Worm (Caenorhabditis elegans) whole organism, mixed stage, embryonic: ENCODE data around the gene srx-9.

Experiments
- M03D4.4 ChIP-seq: sonication (generic microtip); optimal IDR thresholded peaks from 2 replicates; lab custom pipeline; 2017; ENCODE audit warnings: mild to moderate bottlenecking, missing genetic modification characterization, missing compliant biosample characterization
- bed-3 ChIP-seq: fragments of 200-800 bp; sonication (Bioruptor generic); optimal IDR thresholded peaks from 3 replicates; lab custom pipeline; 2018; ENCODE audit warnings: mild to moderate bottlenecking, missing genetic modification characterization, moderate library complexity, missing compliant biosample characterization
- blmp-1 ChIP-seq: fragments of 150-350 bp; optimal IDR thresholded peaks from 2 replicates; lab custom pipeline; 2014; ENCODE audit warnings: missing biosample characterization, missing genetic modification characterization
- ceh-39 ChIP-seq: fragments of 150-350 bp; optimal IDR thresholded peaks from 2 replicates; lab custom pipeline; 2014; ENCODE audit warnings: missing biosample characterization, missing genetic modification characterization
- ceh-43 ChIP-seq: fragments of 200-800 bp; sonication (Bioruptor generic); optimal IDR thresholded peaks from 2 replicates; lab custom pipeline; 2018; ENCODE audit warnings: mild to moderate bottlenecking, missing genetic modification characterization, moderate library complexity, missing compliant biosample characterization
- ceh-83 ChIP-seq: fragments of 200-800 bp; sonication (Bioruptor generic); optimal IDR thresholded peaks from 2 replicates; lab custom pipeline; 2018; ENCODE audit warnings: mild to moderate bottlenecking, missing genetic modification characterization, missing compliant biosample characterization
- ces-1 ChIP-seq: fragments of 150-350 bp; optimal IDR thresholded peaks from 2 replicates; lab custom pipeline; 2014; ENCODE audit warnings: missing biosample characterization, missing genetic modification reagents, missing genetic modification characterization
- drap-1 ChIP-seq: fragments of 200-800 bp; sonication (Bioruptor generic); optimal IDR thresholded peaks from 3 replicates; lab custom pipeline; 2018; ENCODE audit warnings: mild to moderate bottlenecking, missing genetic modification characterization, missing compliant biosample characterization
- elt-1 ChIP-seq: sonication (generic microtip); optimal IDR thresholded peaks from 2 replicates; lab custom pipeline; 2017; ENCODE audit warnings: missing genetic modification characterization, mild to moderate bottlenecking, missing compliant biosample characterization, antibody characterized with exemption, moderate library complexity, borderline replicate concordance; ENCODE audit not compliant: insufficient read depth
- flh-1 ChIP-seq: fragments of 200-800 bp; sonication (Bioruptor generic); optimal IDR thresholded peaks from 2 replicates; lab custom pipeline; 2018; ENCODE audit warnings: mild to moderate bottlenecking, missing genetic modification characterization, moderate library complexity, missing compliant biosample characterization
- ham-2 ChIP-seq: fragments of 200-800 bp; sonication (Bioruptor generic); optimal IDR thresholded peaks from 2 replicates; lab custom pipeline; 2018; ENCODE audit warnings: mild to moderate bottlenecking, missing genetic modification characterization, missing compliant biosample characterization
- hlh-1 ChIP-seq: fragments of 150-350 bp; optimal IDR thresholded peaks from 2 replicates; lab custom pipeline; 2014; ENCODE audit warnings: missing biosample characterization, missing genetic modification reagents, missing genetic modification characterization
- lin-13 ChIP-seq: fragments of 150-350 bp; optimal IDR thresholded peaks from 2 replicates; lab custom pipeline; 2014; ENCODE audit warnings: missing biosample characterization, missing genetic modification characterization
- lin-32 ChIP-seq: fragments of 200-800 bp; sonication (Bioruptor generic); optimal IDR thresholded peaks from 2 replicates; lab custom pipeline; 2018; ENCODE audit warnings: mild to moderate bottlenecking, missing genetic modification characterization, missing compliant biosample characterization
- lsy-2 ChIP-seq: fragments of 150-350 bp; optimal IDR thresholded peaks from 2 replicates; lab custom pipeline; 2014; ENCODE audit warnings: missing biosample characterization, missing genetic modification characterization
- mab-5 ChIP-seq: fragments of 150-350 bp; optimal IDR thresholded peaks from 2 replicates; lab custom pipeline; 2014; ENCODE audit warnings: missing biosample characterization, missing genetic modification characterization
- mep-1 ChIP-seq: fragments of 150-350 bp; optimal IDR thresholded peaks from 2 replicates; lab custom pipeline; 2017; ENCODE audit warnings: missing biosample characterization, missing genetic modification reagents, missing genetic modification characterization, inconsistent platforms
- mls-2 ChIP-seq: sonication (generic microtip); optimal IDR thresholded peaks from 2 replicates; lab custom pipeline; 2016; ENCODE audit warnings: mild to moderate bottlenecking, missing genetic modification characterization, moderate library complexity, missing compliant biosample characterization
- nhr-12 ChIP-seq: fragments of 150-350 bp; optimal IDR thresholded peaks from 2 replicates; lab custom pipeline; 2014; ENCODE audit warnings: missing biosample characterization, missing genetic modification characterization
- nhr-2 ChIP-seq: fragments of 150-350 bp; optimal IDR thresholded peaks from 2 replicates; lab custom pipeline; 2014; ENCODE audit warnings: missing biosample characterization, missing genetic modification characterization
- nhr-237 ChIP-seq: fragments of 150-350 bp; optimal IDR thresholded peaks from 2 replicates; lab custom pipeline; 2014; ENCODE audit warnings: missing biosample characterization, missing genetic modification characterization
- nhr-28 ChIP-seq: fragments of 150-350 bp; optimal IDR thresholded peaks from 2 replicates; lab custom pipeline; 2014; ENCODE audit warnings: missing biosample characterization, missing genetic modification characterization
- pha-4 ChIP-seq: fragments of 150-350 bp; optimal IDR thresholded peaks from 2 replicates; lab custom pipeline; 2018; ENCODE audit warnings: missing biosample characterization, missing genetic modification reagents, missing genetic modification characterization
- sem-2 ChIP-seq: fragments of 200-800 bp; sonication (Bioruptor generic); optimal IDR thresholded peaks from 2 replicates; lab custom pipeline; 2018; ENCODE audit warnings: mild to moderate bottlenecking, missing genetic modification characterization, missing compliant biosample characterization
- sptf-1 ChIP-seq: sonication (generic microtip); optimal IDR thresholded peaks from 2 replicates; lab custom pipeline; 2017; ENCODE audit warnings: mild to moderate bottlenecking, missing genetic modification characterization, moderate library complexity, missing compliant biosample characterization
- tbx-8 ChIP-seq: fragments of 200-800 bp; sonication (Bioruptor generic); optimal IDR thresholded peaks from 2 replicates; lab custom pipeline; 2018; ENCODE audit warnings: mild to moderate bottlenecking, missing genetic modification characterization, moderate library complexity, missing compliant biosample characterization
- unc-120 ChIP-seq: sonication (generic microtip); optimal IDR thresholded peaks from 2 replicates; lab custom pipeline; 2017; ENCODE audit warnings: missing genetic modification characterization, missing compliant biosample characterization; ENCODE audit not compliant: poor library complexity, severe bottlenecking
- unc-39 ChIP-seq: fragments of 150-350 bp; optimal IDR thresholded peaks from 2 replicates; lab custom pipeline; 2014; ENCODE audit warnings: missing biosample characterization, missing genetic modification characterization
- unc-62 ChIP-seq: fragments of 150-350 bp; optimal IDR thresholded peaks from 2 replicates; lab custom pipeline; 2014; ENCODE audit warnings: missing biosample characterization, missing genetic modification reagents, missing genetic modification characterization
- zip-8 ChIP-seq: fragments of 150-350 bp; optimal IDR thresholded peaks from 2 replicates; lab custom pipeline; 2014; ENCODE audit warnings: missing biosample characterization, missing genetic modification characterization
- ztf-11 ChIP-seq: fragments of 150-350 bp; optimal IDR thresholded peaks from 2 replicates; lab custom pipeline; 2014; ENCODE audit warnings: missing biosample characterization, missing genetic modification characterization

The srx-9 gene

DNA sequence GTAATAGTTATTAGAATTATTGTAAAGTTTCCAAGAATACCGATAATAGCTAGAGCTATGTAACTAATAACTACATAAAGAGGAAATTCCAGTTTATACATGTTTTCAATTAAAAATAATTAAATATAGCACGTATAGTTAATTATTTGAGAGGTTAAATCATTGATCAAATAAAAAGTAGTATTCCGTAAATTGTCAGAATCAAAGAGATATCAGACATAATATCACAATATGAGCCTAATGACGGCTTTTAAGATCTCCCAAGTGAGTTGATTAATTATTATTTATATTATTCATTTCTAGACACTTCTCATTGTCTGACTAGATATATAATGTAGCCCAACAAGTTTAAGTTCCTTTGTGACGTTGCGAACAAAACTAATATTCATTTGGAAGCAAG, 15.9 kb downstream of the srx-9 start, which contains the start of gene srsx-24:
Gene srsx-24, minus strand, starts transcription at position 101 of the 400 bp plus-strand sequence.
- TF ChIP-seq M03D4.4 (no peak), nhr-12 (no peak), lin-13 (no peak), unc-120 (tag; lab: Kevin White, UChicago) (no peak), ceh-83 (GFP tag; lab: Kevin White, UChicago) (no peak), pha-4 (tag; lab: Kevin White, UChicago) (no peak), unc-62 (GFP tag; lab: Kevin White, UChicago) (no peak), bed-3 (GFP tag; lab: Kevin White, UChicago) (no peak), nhr-28 (tag; lab: Kevin White, UChicago) (no peak), mls-2 (tag; lab: Kevin White, UChicago) (no peak), ham-2 (GFP tag; lab: Kevin White, UChicago) (no peak)

DNA sequence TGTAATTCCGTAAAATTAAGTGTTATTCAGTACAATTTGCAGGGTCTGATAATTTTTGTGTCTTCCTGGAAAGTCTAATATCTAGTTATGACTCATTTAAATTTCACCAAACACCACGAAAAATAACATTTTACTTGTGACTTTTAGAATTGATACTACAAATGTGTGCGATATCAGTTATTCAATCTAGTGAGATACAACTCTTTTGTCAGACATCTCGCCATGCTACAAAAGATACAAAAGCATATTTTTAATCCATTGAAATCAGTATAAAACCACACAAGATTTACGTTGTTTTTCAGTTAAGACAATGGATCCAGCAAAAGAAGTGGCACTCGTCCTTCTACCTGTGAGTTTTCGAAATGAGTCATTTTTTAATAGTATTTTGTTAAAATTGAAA, 21.2 kb downstream of the srx-9 start, which contains the start of gene srx-56:
Gene srx-56, plus strand, starts transcription at position 301 of the 400 bp plus-strand sequence.
- TF ChIP-seq nhr-237 (tag; lab: Kevin White, UChicago) (no peak), ceh-43 (GFP tag; lab: Kevin White, UChicago) (no peak), ztf-11 (tag; lab: Kevin White, UChicago) (no peak), ceh-39 (tag; lab: Kevin White, UChicago) (no peak), mab-5 (no peak), bed-3 (GFP tag; lab: Kevin White, UChicago) (no peak), unc-62 (GFP tag; lab: Kevin White, UChicago) (no peak), mep-1 (tag; lab: Kevin White, UChicago) (no peak), pha-4 (tag; lab: Kevin White, UChicago) (no peak), sptf-1 (tag; lab: Kevin White, UChicago) (no peak), tbx-8 (GFP tag; lab: Kevin White, UChicago) (no peak), lin-13 (no peak), ces-1 (GFP tag; lab: Kevin White, UChicago) (no peak), lsy-2 (tag; lab: Kevin White, UChicago) (no peak)

DNA sequence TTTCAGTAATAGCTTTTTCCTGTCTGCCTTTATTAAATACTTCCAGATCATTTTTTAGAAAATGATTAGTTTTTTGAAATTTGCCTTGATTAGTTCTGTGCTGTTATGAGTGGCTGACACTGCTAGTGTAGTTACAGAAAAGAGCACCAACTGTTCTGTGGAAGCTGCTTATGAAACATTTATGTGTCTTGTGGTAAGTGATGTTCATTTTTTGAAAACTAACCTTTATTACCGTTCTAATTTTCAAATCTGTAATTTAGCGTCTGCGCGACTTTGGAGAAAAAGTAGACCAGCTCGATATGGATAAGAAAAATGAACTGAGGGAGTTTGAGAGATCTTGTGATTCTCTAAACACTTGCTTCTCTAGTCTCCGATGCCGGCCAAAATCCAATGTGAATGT, 25.7 kb downstream of the srx-9 start, which contains the start of gene srj-14:
Gene srj-14, plus strand, starts transcription at position 131 of the 400 bp plus-strand sequence.
- TF ChIP-seq M03D4.4 (no peak), unc-62 (GFP tag; lab: Kevin White, UChicago) (no peak), nhr-2 (tag; lab: Kevin White, UChicago) (no peak), hlh-1 (tag; lab: Kevin White, UChicago) (no peak), ham-2 (GFP tag; lab: Kevin White, UChicago) (no peak), sem-2 (no peak), unc-120 (tag; lab: Kevin White, UChicago) (no peak), blmp-1 (tag; lab: Kevin White, UChicago) (no peak), flh-1 (no peak), lin-32 (GFP tag; lab: Kevin White, UChicago) (no peak)

DNA sequence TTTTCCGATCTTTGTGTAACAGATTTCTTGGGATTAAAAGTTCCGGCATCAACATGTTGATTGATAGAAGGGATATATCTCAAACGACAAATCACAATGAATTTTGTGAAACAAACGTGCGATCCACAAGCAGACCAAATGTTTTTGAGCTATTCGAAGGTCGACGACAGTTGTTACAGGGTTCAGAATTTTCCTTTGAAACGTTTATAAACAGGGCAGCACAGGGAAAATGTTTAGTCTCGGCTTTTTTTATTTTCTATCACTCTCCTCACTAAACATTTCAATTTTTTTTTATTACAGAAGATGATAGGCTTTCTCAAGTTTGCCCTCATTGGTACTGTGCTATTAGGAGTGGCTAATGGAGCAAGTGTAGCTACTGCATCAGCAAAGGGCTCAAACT, 30.3 kb downstream of the srx-9 start, which contains the start of gene exc-13:
Gene exc-13, plus strand, starts transcription at position 301 of the 400 bp plus-strand sequence.
- TF ChIP-seq elt-1 (tag; lab: Kevin White, UChicago): no peak
- no peak for TF ChIP-seq nhr-12
- TF ChIP-seq unc-39 (tag; lab: Kevin White, UChicago): no peak
- no peak for TF ChIP-seq mab-5
- TF ChIP-seq zip-8 (tag; lab: Kevin White, UChicago): no peak
- TF ChIP-seq sem-2: no peak
- TF ChIP-seq bed-3 (GFP tag; lab: Kevin White, UChicago): no peak
- no peak for TF ChIP-seq ces-1 (GFP tag; lab: Kevin White, UChicago)
- no peak for TF ChIP-seq lin-13
- TF ChIP-seq ztf-11 (tag; lab: Kevin White, UChicago): no peak
- no peak for TF ChIP-seq drap-1 (GFP tag; lab: Kevin White, UChicago)
- TF ChIP-seq lin-32 (GFP tag; lab: Kevin White, UChicago): no peak
- no peak for TF ChIP-seq lsy-2 (tag; lab: Kevin White, UChicago)
- TF ChIP-seq ceh-43 (GFP tag; lab: Kevin White, UChicago): no peak
- TF ChIP-seq M03D4.4: no peak
- TF ChIP-seq hlh-1 (tag; lab: Kevin White, UChicago): no peak
- TF ChIP-seq unc-120 (tag; lab: Kevin White, UChicago): no peak
- TF ChIP-seq ceh-83 (GFP tag; lab: Kevin White, UChicago): no peak
- no peak for TF ChIP-seq mls-2 (tag; lab: Kevin White, UChicago)
